Fruit fly (Drosophila melanogaster) whole organism, embryonic: Measurements from ENCODE around the gene Blm.

ENCODE experiments used
- Adf1 ChIP-seq: fragments of 200-800 bp; sonication (Bioruptor generic); IDR thresholded peaks from 2 replicates; pipeline ENCODE4 v1.3.6; 2022; ENCODE audit warnings: missing biosample characterization, missing genetic modification characterization
- B-H2 ChIP-seq: fragments of 200-800 bp; sonication (Bioruptor generic); optimal IDR thresholded peaks from 2 replicates; lab custom pipeline; 2018; ENCODE audit warnings: missing biosample characterization, mild to moderate bottlenecking, missing genetic modification characterization
- CG10543 ChIP-seq: fragments of 200-800 bp; sonication (Bioruptor generic); optimal IDR thresholded peaks from 3 replicates; lab custom pipeline; 2017; ENCODE audit warnings: missing biosample characterization, mild to moderate bottlenecking, missing genetic modification characterization, moderate library complexity
- CG10654 ChIP-seq: fragments of 200-800 bp; sonication (Bioruptor generic); optimal IDR thresholded peaks from 2 replicates; lab custom pipeline; 2016; ENCODE audit warnings: missing biosample characterization, missing genetic modification characterization
- CG12071 ChIP-seq: fragments of 200-800 bp; sonication (Bioruptor generic); optimal IDR thresholded peaks from 3 replicates; lab custom pipeline; 2018; ENCODE audit warnings: missing biosample characterization, mild to moderate bottlenecking, missing genetic modification characterization
- CG12236 ChIP-seq: fragments of 200-800 bp; sonication (Bioruptor generic); optimal IDR thresholded peaks from 2 replicates; lab custom pipeline; 2016; ENCODE audit warnings: missing biosample characterization, missing genetic modification characterization
- CG12299 ChIP-seq: fragments of 200-800 bp; sonication (Bioruptor generic); optimal IDR thresholded peaks from 2 replicates; lab custom pipeline; 2018; ENCODE audit warnings: missing biosample characterization, mild to moderate bottlenecking, missing genetic modification characterization
- CG12769 ChIP-seq: fragments of 200-800 bp; sonication (Bioruptor generic); optimal IDR thresholded peaks from 2 replicates; lab custom pipeline; 2019; ENCODE audit warnings: missing biosample characterization, mild to moderate bottlenecking, missing genetic modification characterization, moderate library complexity
- CG14050 ChIP-seq: fragments of 200-800 bp; sonication (Bioruptor generic); IDR thresholded peaks from 3 replicates; pipeline ENCODE4 v1.3.6; 2022; ENCODE audit warnings: missing biosample characterization, missing genetic modification characterization
- CG14710 ChIP-seq: fragments of 200-800 bp; sonication (Bioruptor generic); optimal IDR thresholded peaks from 3 replicates; lab custom pipeline; 2019; ENCODE audit warnings: missing biosample characterization, mild to moderate bottlenecking, missing genetic modification characterization, moderate library complexity
- CG15073 ChIP-seq: fragments of 200-800 bp; sonication (Bioruptor generic); optimal IDR thresholded peaks from 2 replicates; lab custom pipeline; 2016; ENCODE audit warnings: missing biosample characterization, missing genetic modification characterization
- CG17359 ChIP-seq: fragments of 200-800 bp; sonication (Bioruptor generic); optimal IDR thresholded peaks from 3 replicates; lab custom pipeline; 2018; ENCODE audit warnings: missing biosample characterization, mild to moderate bottlenecking, missing genetic modification characterization, moderate library complexity
- CG18599 ChIP-seq: fragments of 200-800 bp; sonication (Bioruptor generic); optimal IDR thresholded peaks from 3 replicates; lab custom pipeline; 2017; ENCODE audit warnings: missing biosample characterization, missing genetic modification characterization, mild to moderate bottlenecking, moderate library complexity, missing genetic modification reagents
- CG2116 ChIP-seq: fragments of 200-800 bp; sonication (Bioruptor generic); optimal IDR thresholded peaks from 3 replicates; lab custom pipeline; 2018; ENCODE audit warnings: missing biosample characterization, mild to moderate bottlenecking, missing genetic modification characterization
- CG2678 ChIP-seq: fragments of 200-800 bp; sonication (Bioruptor generic); optimal IDR thresholded peaks from 3 replicates; lab custom pipeline; 2019; ENCODE audit warnings: missing biosample characterization, mild to moderate bottlenecking, missing genetic modification characterization, moderate library complexity
- CG30431 ChIP-seq: fragments of 200-800 bp; sonication (Bioruptor generic); optimal IDR thresholded peaks from 2 replicates; lab custom pipeline; 2017; ENCODE audit warnings: missing biosample characterization, missing genetic modification characterization
- CG31224 ChIP-seq: fragments of 200-800 bp; sonication (Bioruptor generic); IDR thresholded peaks from 2 replicates; pipeline ENCODE4 v1.3.6; 2022; ENCODE audit warnings: missing biosample characterization, missing genetic modification characterization
- CG4360 ChIP-seq: fragments of 200-800 bp; sonication (Bioruptor generic); IDR thresholded peaks from 2 replicates; pipeline ENCODE4 v1.3.6; 2022; ENCODE audit warnings: missing biosample characterization, missing genetic modification characterization
- CG7928 ChIP-seq: fragments of 200-800 bp; sonication (Bioruptor generic); optimal IDR thresholded peaks from 2 replicates; lab custom pipeline; 2017; ENCODE audit warnings: missing biosample characterization, mild to moderate bottlenecking, missing genetic modification characterization
- CG7987 ChIP-seq: fragments of 200-800 bp; sonication (Bioruptor generic); optimal IDR thresholded peaks from 2 replicates; lab custom pipeline; 2018; ENCODE audit warnings: missing biosample characterization, mild to moderate bottlenecking, missing genetic modification characterization, moderate library complexity
- CG8290 ChIP-seq, 3 experiments: fragments of 200-800 bp; sonication (Bioruptor generic); optimal IDR thresholded peaks; 2 replicates each; lab custom pipeline; 2016 to 2019; ENCODE audit warnings: missing biosample characterization in 3 of 3, missing genetic modification characterization in 3 of 3, mild to moderate bottlenecking in 2 of 3, moderate library complexity in 1 of 3
- CHES-1-like ChIP-seq: fragments of 200-800 bp; sonication (Bioruptor generic); optimal IDR thresholded peaks from 2 replicates; lab custom pipeline; 2016; ENCODE audit warnings: missing biosample characterization, missing genetic modification characterization
- CoRest ChIP-seq: fragments of 200-800 bp; sonication (Bioruptor generic); optimal IDR thresholded peaks from 3 replicates; lab custom pipeline; 2018; ENCODE audit warnings: missing biosample characterization, mild to moderate bottlenecking, missing genetic modification characterization, moderate library complexity
- Doc3 ChIP-seq: fragments of 200-800 bp; sonication (Bioruptor generic); IDR thresholded peaks from 3 replicates; pipeline ENCODE4 v1.3.6; 2022; ENCODE audit warnings: missing biosample characterization, missing genetic modification characterization; ENCODE audit not compliant: partially characterized antibody
- Ets65A ChIP-seq: fragments of 200-800 bp; sonication (Bioruptor generic); peaks from one replicate; lab custom pipeline; 2016; ENCODE audit warnings: missing biosample characterization, missing genetic modification characterization
- H15 ChIP-seq: fragments of 200-800 bp; sonication (Bioruptor generic); IDR thresholded peaks from 3 replicates; pipeline ENCODE4 v1.3.6; 2022; ENCODE audit warnings: missing biosample characterization, missing genetic modification characterization
- Kr ChIP-seq: fragments of 200-800 bp; sonication (Bioruptor generic); optimal IDR thresholded peaks from 2 replicates; lab custom pipeline; 2017; ENCODE audit warnings: missing biosample characterization, mild to moderate bottlenecking, missing genetic modification characterization
- MTF-1 ChIP-seq: fragments of 200-800 bp; sonication (Bioruptor generic); optimal IDR thresholded peaks from 2 replicates; lab custom pipeline; 2018; ENCODE audit warnings: missing biosample characterization, mild to moderate bottlenecking, missing genetic modification characterization, borderline replicate concordance
- Med ChIP-seq: fragments of 200-800 bp; sonication (Bioruptor generic); peaks from one replicate; lab custom pipeline; 2016; ENCODE audit warnings: missing biosample characterization, missing genetic modification characterization, mild to moderate bottlenecking, inconsistent platforms, moderate library complexity
- Nf-YC ChIP-seq: fragments of 200-800 bp; optimal IDR thresholded peaks from 3 replicates; lab custom pipeline; 2019; ENCODE audit warnings: missing biosample characterization, mild to moderate bottlenecking, missing genetic modification characterization, moderate library complexity
- TFAM ChIP-seq: fragments of 200-800 bp; sonication (Bioruptor generic); optimal IDR thresholded peaks from 2 replicates; lab custom pipeline; 2017; ENCODE audit warnings: missing biosample characterization, missing genetic modification characterization, inconsistent platforms
- Trl ChIP-seq, 3 experiments: fragments of >200 bp in 2 of 3; fragments of 200-800 bp in 1 of 3; sonication (Bioruptor generic) in 1 of 3; optimal IDR thresholded peaks; 2 replicates in 1 of 3; 3 replicates in 2 of 3; lab custom pipeline; 2016 to 2017; ENCODE audit warnings: missing biosample characterization in 1 of 3, missing genetic modification characterization in 1 of 3
- abd-A ChIP-seq: fragments of 200-800 bp; sonication (Bioruptor generic); optimal IDR thresholded peaks from 3 replicates; lab custom pipeline; 2019; ENCODE audit warnings: missing biosample characterization, mild to moderate bottlenecking, missing genetic modification characterization, moderate library complexity
- ac ChIP-seq: fragments of 200-800 bp; sonication (Bioruptor generic); optimal IDR thresholded peaks from 3 replicates; lab custom pipeline; 2017; ENCODE audit warnings: missing biosample characterization, mild to moderate bottlenecking, missing genetic modification characterization
- ap ChIP-seq: fragments of 200-800 bp; sonication (Bioruptor generic); IDR thresholded peaks from 2 replicates; pipeline ENCODE4 v1.3.6; 2022; ENCODE audit warnings: missing biosample characterization, missing genetic modification characterization
- cad ChIP-seq: fragments of >200 bp; optimal IDR thresholded peaks from 2 replicates; lab custom pipeline; 2017; ENCODE audit warnings: missing biosample characterization, missing genetic modification characterization
- fd102C ChIP-seq: fragments of 200-800 bp; sonication (Bioruptor generic); optimal IDR thresholded peaks from 2 replicates; lab custom pipeline; 2018; ENCODE audit warnings: missing biosample characterization, mild to moderate bottlenecking, missing genetic modification characterization, moderate library complexity
- fd64A ChIP-seq: fragments of 200-800 bp; sonication (Bioruptor generic); optimal IDR thresholded peaks from 3 replicates; lab custom pipeline; 2018; ENCODE audit warnings: missing biosample characterization, mild to moderate bottlenecking, missing genetic modification characterization
- fd96Cb ChIP-seq: fragments of 200-800 bp; sonication (Bioruptor generic); optimal IDR thresholded peaks from 2 replicates; lab custom pipeline; 2018; ENCODE audit warnings: missing biosample characterization, mild to moderate bottlenecking, missing genetic modification characterization, moderate library complexity
- fru ChIP-seq: fragments of >200 bp; optimal IDR thresholded peaks from 2 replicates; lab custom pipeline; 2017
- gsb-n ChIP-seq: fragments of 200-800 bp; sonication (Bioruptor generic); optimal IDR thresholded peaks from 3 replicates; lab custom pipeline; 2018; ENCODE audit warnings: missing biosample characterization, mild to moderate bottlenecking, missing genetic modification characterization
- kah ChIP-seq: fragments of 200-800 bp; sonication (Bioruptor generic); optimal IDR thresholded peaks from 2 replicates; lab custom pipeline; 2018; ENCODE audit warnings: missing biosample characterization, mild to moderate bottlenecking, missing genetic modification characterization
- mirr ChIP-seq: fragments of 200-800 bp; sonication (Bioruptor generic); optimal IDR thresholded peaks from 3 replicates; lab custom pipeline; 2018; ENCODE audit warnings: missing biosample characterization, mild to moderate bottlenecking, missing genetic modification characterization
- odd ChIP-seq: fragments of 200-800 bp; sonication (Bioruptor generic); optimal IDR thresholded peaks from 2 replicates; lab custom pipeline; 2017; ENCODE audit warnings: missing biosample characterization, mild to moderate bottlenecking, missing genetic modification characterization
- sug ChIP-seq: fragments of 200-800 bp; optimal IDR thresholded peaks from 2 replicates; lab custom pipeline; 2019; ENCODE audit warnings: missing biosample characterization, mild to moderate bottlenecking, missing genetic modification characterization, moderate library complexity
- twi ChIP-seq: fragments of 200-800 bp; optimal IDR thresholded peaks from 2 replicates; lab custom pipeline; 2019; ENCODE audit warnings: missing biosample characterization, mild to moderate bottlenecking, missing genetic modification characterization, moderate library complexity
- wek ChIP-seq: fragments of 200-800 bp; sonication (Bioruptor generic); optimal IDR thresholded peaks from 3 replicates; lab custom pipeline; 2018; ENCODE audit warnings: missing biosample characterization, mild to moderate bottlenecking, missing genetic modification characterization, moderate library complexity
- yki ChIP-seq: fragments of >200 bp; optimal IDR thresholded peaks from 3 replicates; lab custom pipeline; 2018

Gene Blm

DNA sequence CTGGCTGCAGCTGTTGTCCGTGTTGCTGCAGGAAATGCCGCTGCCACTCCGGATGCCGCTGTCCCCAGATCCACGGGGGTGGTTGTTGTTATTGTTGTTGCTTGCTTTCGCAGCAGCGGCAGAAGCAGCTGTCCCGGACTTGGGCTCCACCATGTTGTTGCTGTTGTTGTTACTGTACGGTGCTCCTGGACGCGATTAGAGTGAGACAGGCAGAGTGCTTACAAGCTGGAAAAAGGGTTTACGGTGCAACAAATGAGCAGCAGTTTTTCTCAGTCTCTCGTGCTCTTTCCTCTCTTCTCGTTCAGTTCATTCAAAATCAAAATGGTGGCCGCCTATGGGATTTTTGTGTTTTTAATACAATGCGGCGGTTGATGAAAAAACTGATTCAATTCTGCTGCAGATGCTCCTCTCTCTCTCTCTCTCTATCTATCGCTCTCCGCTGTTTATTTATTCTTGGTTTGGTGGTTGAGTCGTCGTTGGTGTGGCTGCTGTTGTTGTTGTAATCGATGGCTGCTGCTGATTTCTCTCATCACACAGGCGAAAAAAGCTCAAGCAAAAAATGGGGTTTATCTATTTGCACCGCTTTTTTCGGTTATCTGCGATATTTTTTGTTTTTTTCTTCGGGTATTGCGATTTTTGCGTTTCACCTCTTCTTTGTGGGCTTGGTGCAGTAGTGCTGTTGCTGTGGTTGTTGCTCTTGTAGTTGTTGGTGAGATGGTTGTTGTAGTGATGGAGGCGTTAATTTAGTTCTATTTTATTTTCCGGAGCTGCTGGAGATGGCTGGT, 22.1 kb upstream of the Blm start (continued):
- TF ChIP-seq Trl (optimal IDR thresholded peaks at IDR 0.05; lab: Kevin White, UChicago) = peak; percentile 88 to 91
- no peak for TF ChIP-seq Trl (GFP tag; optimal IDR thresholded peaks at IDR 0.05; lab: Kevin White, UChicago)
- TF ChIP-seq Kr (GFP tag; lab: Kevin White, UChicago) = peak; percentile 96
- no peak for TF ChIP-seq cad (GFP tag; lab: Kevin White, UChicago)
- TF ChIP-seq Ets65A = no peak
- peak; percentile 16 for TF ChIP-seq twi (tag; lab: Kevin White, UChicago)
- peak; percentile 77 for TF ChIP-seq Nf-YC (tag; lab: Kevin White, UChicago)
- TF ChIP-seq CG10654 = no peak
- TF ChIP-seq CG12236 (GFP tag; lab: Kevin White, UChicago) = no peak
- no peak for TF ChIP-seq Doc3 (GFP tag; lab: Robert Waterston, UW)
- no peak for TF ChIP-seq CoRest (tag; lab: Kevin White, UChicago)
- peak; percentile 33 for TF ChIP-seq yki
- TF ChIP-seq CG15073 (GFP tag; lab: Kevin White, UChicago) = no peak
- TF ChIP-seq ap (GFP tag; lab: Robert Waterston, UW) = no peak

DNA sequence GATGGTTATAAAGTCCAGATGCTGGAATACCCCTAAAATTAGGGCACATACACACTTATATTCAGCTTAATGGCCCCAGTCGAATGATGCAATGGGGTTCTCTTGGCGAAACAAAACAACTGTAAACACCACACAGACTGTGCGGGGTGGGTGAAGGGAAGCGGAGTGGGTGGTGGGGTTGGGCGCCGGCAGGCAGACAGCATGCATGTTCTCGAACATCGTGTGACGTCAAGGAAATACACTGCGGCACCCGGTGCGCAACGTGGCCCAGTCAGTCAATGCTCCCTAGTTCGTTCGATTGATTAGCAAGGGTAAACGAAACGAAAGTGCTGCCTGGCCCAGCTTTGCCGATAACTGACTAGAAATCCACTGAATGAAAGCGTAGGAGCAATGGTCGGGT, 20.9 kb upstream of the Blm start:
- TF ChIP-seq Nf-YC (tag; lab: Kevin White, UChicago) (peak; percentile 83), CG12299 (tag; lab: Kevin White, UChicago) (peak; percentile 16), MTF-1 (peak; percentile 15), Med (GFP tag; lab: Kevin White, UChicago) (peak; percentile 12), Adf1 (GFP tag; lab: Robert Waterston, UW) (no peak), odd (no peak), CG12769 (tag; lab: Kevin White, UChicago) (peak; percentile 72), CG10543 (GFP tag; lab: Kevin White, UChicago) (peak; percentile 86), CG2116 (GFP tag; lab: Kevin White, UChicago) (no peak), kah (peak; percentile 30), abd-A (tag; lab: Kevin White, UChicago) (peak; percentile 71), CG17359 (tag; lab: Kevin White, UChicago) (peak; percentile 35), CG12071 (GFP tag; lab: Kevin White, UChicago) (peak; percentile 11), B-H2 (GFP tag; lab: Kevin White, UChicago) (peak; percentile 29), wek (peak; percentile 41), ac (no peak), H15 (no peak), fd102C (GFP tag; lab: Kevin White, UChicago) (no peak), CG2678 (tag; lab: Kevin White, UChicago) (peak; percentile 4), CHES-1-like (no peak), CG14050 (GFP tag; lab: Robert Waterston, UW) (no peak), fd64A (GFP tag; lab: Kevin White, UChicago) (peak; percentile 28), CG4360 (GFP tag; lab: Robert Waterston, UW) (no peak), mirr (peak; percentile 41), sug (tag; lab: Kevin White, UChicago) (peak; percentile 43), CG30431 (GFP tag; lab: Kevin White, UChicago) (no peak), CG7928 (no peak), CG8290 (GFP tag; optimal IDR thresholded peaks at IDR 0.05; lab: Kevin White, UChicago) (no peak), CG8290 (tag; optimal IDR thresholded peaks at IDR 0.05; lab: Kevin White, UChicago) (peak in 1 of 2 experiments; percentile 6), CG14710 (no peak), CG31224 (GFP tag; lab: Robert Waterston, UW) (no peak), fru (lab: Kevin White, UChicago) (no peak), fd96Cb (no peak), gsb-n (tag; lab: Kevin White, UChicago) (no peak), CG7987 (GFP tag; lab: Kevin White, UChicago) (peak; percentile 4), CG18599 (GFP tag; lab: Kevin White, UChicago) (peak; percentile 48), TFAM (no peak)
